Fruit fly (Drosophila melanogaster) whole organism, adult: ENCODE data around the gene Zcchc7.

Source experiments
- CG11617 ChIP-seq: fragments of 200-800 bp; sonication (Bioruptor generic); optimal IDR thresholded peaks from 2 replicates; lab custom pipeline; 2017; ENCODE audit warnings: mild to moderate bottlenecking, missing biosample characterization, missing genetic modification reagents, missing genetic modification characterization
- CG12768 ChIP-seq: fragments of 200-800 bp; sonication (Bioruptor generic); optimal IDR thresholded peaks from 2 replicates; lab custom pipeline; 2017; ENCODE audit warnings: missing biosample characterization, missing genetic modification characterization, mild to moderate bottlenecking, moderate library complexity, missing genetic modification reagents
- CG14711 ChIP-seq: fragments of 200-800 bp; sonication (Bioruptor generic); optimal IDR thresholded peaks from 2 replicates; lab custom pipeline; 2018; ENCODE audit warnings: missing biosample characterization, mild to moderate bottlenecking, missing genetic modification characterization, moderate library complexity
- CG1620 ChIP-seq: fragments of 200-800 bp; sonication (Bioruptor generic); optimal IDR thresholded peaks from 2 replicates; lab custom pipeline; 2016; ENCODE audit warnings: missing biosample characterization, missing genetic modification characterization
- CG33017 ChIP-seq: fragments of 200-800 bp; sonication (Bioruptor generic); optimal IDR thresholded peaks from 2 replicates; lab custom pipeline; 2018; ENCODE audit warnings: missing biosample characterization, mild to moderate bottlenecking, missing genetic modification characterization, moderate library complexity
- CG5204 ChIP-seq: fragments of 200-800 bp; sonication (Bioruptor generic); optimal IDR thresholded peaks from 2 replicates; lab custom pipeline; 2016; ENCODE audit warnings: missing biosample characterization, missing genetic modification characterization
- CG7045 ChIP-seq: fragments of 200-800 bp; sonication (Bioruptor generic); optimal IDR thresholded peaks from 2 replicates; lab custom pipeline; 2017; ENCODE audit warnings: missing biosample characterization, mild to moderate bottlenecking, missing genetic modification characterization
- CG7101 ChIP-seq: fragments of 200-800 bp; sonication (Bioruptor generic); optimal IDR thresholded peaks from 2 replicates; lab custom pipeline; 2018; ENCODE audit warnings: missing biosample characterization, mild to moderate bottlenecking, missing genetic modification characterization, moderate library complexity
- Clk ChIP-seq: fragments of 200-800 bp; sonication (Bioruptor generic); optimal IDR thresholded peaks from 2 replicates; lab custom pipeline; 2017; ENCODE audit warnings: missing biosample characterization, missing genetic modification characterization
- Crg-1 ChIP-seq: fragments of 200-800 bp; sonication (Bioruptor generic); optimal IDR thresholded peaks from 2 replicates; lab custom pipeline; 2016; ENCODE audit warnings: missing biosample characterization, missing genetic modification characterization
- Hr96 ChIP-seq: fragments of 200-800 bp; sonication (Bioruptor generic); optimal IDR thresholded peaks from 2 replicates; lab custom pipeline; 2016; ENCODE audit warnings: missing biosample characterization, missing genetic modification characterization
- Mnt ChIP-seq: fragments of 200-800 bp; sonication (Bioruptor generic); optimal IDR thresholded peaks from 2 replicates; lab custom pipeline; 2016; ENCODE audit warnings: missing biosample characterization, mild to moderate bottlenecking, missing genetic modification characterization
- bab1 ChIP-seq: fragments of 200-800 bp; sonication (Bioruptor generic); optimal IDR thresholded peaks from 3 replicates; lab custom pipeline; 2019; ENCODE audit warnings: missing biosample characterization, mild to moderate bottlenecking, missing genetic modification characterization, moderate library complexity
- cic ChIP-seq: fragments of 200-800 bp; sonication (Bioruptor generic); optimal IDR thresholded peaks from 2 replicates; lab custom pipeline; 2017; ENCODE audit warnings: missing biosample characterization, mild to moderate bottlenecking, missing genetic modification characterization, moderate library complexity
- cnc ChIP-seq, 2 experiments: fragments of >200 bp; optimal IDR thresholded peaks; 2 replicates each; lab custom pipeline; 2017
- kay ChIP-seq: fragments of 200-800 bp; sonication (Bioruptor generic); peaks from one replicate; lab custom pipeline; 2016; ENCODE audit warnings: missing biosample characterization, missing genetic modification characterization, borderline replicate concordance
- ovo ChIP-seq: fragments of 200-800 bp; sonication (Bioruptor generic); optimal IDR thresholded peaks from 2 replicates; lab custom pipeline; 2016; ENCODE audit warnings: missing biosample characterization, missing genetic modification characterization
- pad ChIP-seq: fragments of 200-800 bp; sonication (Bioruptor generic); optimal IDR thresholded peaks from 3 replicates; lab custom pipeline; 2017; ENCODE audit warnings: missing biosample characterization, missing genetic modification characterization, mild to moderate bottlenecking, moderate library complexity, missing genetic modification reagents
- tj ChIP-seq: fragments of 200-800 bp; sonication (Bioruptor generic); optimal IDR thresholded peaks from 3 replicates; lab custom pipeline; 2017; ENCODE audit warnings: missing biosample characterization, mild to moderate bottlenecking, missing genetic modification characterization, moderate library complexity
- toe ChIP-seq: fragments of 200-800 bp; sonication (Bioruptor generic); optimal IDR thresholded peaks from 2 replicates; lab custom pipeline; 2016; ENCODE audit warnings: missing biosample characterization, missing genetic modification characterization

Gene Zcchc7

DNA sequence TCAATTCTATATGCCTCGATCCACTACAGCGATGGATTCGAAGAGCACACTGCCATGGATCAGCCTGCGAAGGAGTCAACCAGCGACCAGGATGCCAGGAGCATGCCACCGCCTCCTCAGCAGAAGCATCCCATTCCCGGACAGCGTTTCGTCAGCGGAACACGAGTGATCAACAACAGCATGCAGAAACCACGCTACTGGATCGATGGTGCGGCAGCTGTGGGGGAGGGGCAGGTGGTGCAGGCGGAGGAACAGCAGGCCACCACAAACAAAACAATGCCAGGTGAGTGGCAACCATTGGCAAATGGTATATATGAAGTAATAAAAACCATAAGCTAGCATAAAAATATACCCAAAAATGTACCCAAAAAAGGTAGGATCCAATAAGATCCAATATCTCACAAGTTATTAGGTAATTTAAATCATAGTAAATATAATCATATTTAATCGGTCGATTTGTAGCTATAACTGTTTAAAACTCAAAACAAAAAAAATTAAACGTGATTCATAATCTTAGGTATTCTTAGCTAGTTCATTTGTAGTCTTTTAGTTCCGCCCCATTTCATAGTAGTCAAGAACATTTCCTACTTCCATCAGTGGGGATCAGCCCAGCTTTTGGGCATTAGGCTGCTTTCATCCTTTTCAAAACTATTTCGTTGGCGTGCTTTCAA is 556 bp downstream of the Zcchc7 start, which contains the start of gene CG32161:
CG32161 (plus strand) TSS at position 621 of the 671 bp plus-strand sequence.
- TF ChIP-seq CG7045 (GFP tag; lab: Kevin White, UChicago) (no peak), CG5204 (GFP tag; lab: Kevin White, UChicago) (no peak), toe (no peak), Hr96 (GFP tag; lab: Kevin White, UChicago) (no peak), CG11617 (GFP tag; lab: Kevin White, UChicago) (no peak), CG7101 (tag; lab: Kevin White, UChicago) (no peak), ovo (GFP tag; lab: Kevin White, UChicago) (no peak), cnc (optimal IDR thresholded peaks at IDR 0.05; lab: Kevin White, UChicago) (no peak), Crg-1 (GFP tag; lab: Kevin White, UChicago) (no peak), CG1620 (GFP tag; lab: Kevin White, UChicago) (no peak), Mnt (no peak), Clk (GFP tag; lab: Kevin White, UChicago) (no peak), CG14711 (no peak), kay (GFP tag; lab: Kevin White, UChicago) (no peak), pad (no peak), cic (GFP tag; lab: Kevin White, UChicago) (no peak), CG12768 (GFP tag; lab: Kevin White, UChicago) (no peak), tj (GFP tag; lab: Kevin White, UChicago) (no peak), bab1 (GFP tag; lab: Kevin White, UChicago) (no peak), CG33017 (tag; lab: Kevin White, UChicago) (no peak)

DNA sequence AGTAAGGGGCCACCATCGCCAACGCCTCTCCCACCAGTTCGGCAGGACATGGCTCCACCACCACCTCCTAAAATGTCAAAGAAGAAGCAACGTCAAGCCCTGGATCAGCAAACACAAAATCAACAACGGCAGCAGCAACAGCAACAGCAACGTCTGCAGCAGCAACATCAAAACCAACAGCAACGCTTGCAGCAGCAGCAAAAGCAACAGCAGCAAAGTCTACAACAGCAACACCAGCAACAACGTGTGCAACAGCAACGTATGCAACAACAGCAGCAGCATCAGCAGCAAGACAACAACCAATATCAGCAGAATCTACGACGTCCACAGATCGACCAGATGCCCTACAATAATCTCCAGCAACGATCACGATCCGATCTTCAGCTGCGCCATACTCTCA is 6.4 kb downstream of the Zcchc7 start:
- TF ChIP-seq bab1 (GFP tag; lab: Kevin White, UChicago) (no peak), tj (GFP tag; lab: Kevin White, UChicago) (no peak), cic (GFP tag; lab: Kevin White, UChicago) (no peak), Mnt (no peak), pad (no peak), CG5204 (GFP tag; lab: Kevin White, UChicago) (no peak), Clk (GFP tag; lab: Kevin White, UChicago) (no peak)

DNA sequence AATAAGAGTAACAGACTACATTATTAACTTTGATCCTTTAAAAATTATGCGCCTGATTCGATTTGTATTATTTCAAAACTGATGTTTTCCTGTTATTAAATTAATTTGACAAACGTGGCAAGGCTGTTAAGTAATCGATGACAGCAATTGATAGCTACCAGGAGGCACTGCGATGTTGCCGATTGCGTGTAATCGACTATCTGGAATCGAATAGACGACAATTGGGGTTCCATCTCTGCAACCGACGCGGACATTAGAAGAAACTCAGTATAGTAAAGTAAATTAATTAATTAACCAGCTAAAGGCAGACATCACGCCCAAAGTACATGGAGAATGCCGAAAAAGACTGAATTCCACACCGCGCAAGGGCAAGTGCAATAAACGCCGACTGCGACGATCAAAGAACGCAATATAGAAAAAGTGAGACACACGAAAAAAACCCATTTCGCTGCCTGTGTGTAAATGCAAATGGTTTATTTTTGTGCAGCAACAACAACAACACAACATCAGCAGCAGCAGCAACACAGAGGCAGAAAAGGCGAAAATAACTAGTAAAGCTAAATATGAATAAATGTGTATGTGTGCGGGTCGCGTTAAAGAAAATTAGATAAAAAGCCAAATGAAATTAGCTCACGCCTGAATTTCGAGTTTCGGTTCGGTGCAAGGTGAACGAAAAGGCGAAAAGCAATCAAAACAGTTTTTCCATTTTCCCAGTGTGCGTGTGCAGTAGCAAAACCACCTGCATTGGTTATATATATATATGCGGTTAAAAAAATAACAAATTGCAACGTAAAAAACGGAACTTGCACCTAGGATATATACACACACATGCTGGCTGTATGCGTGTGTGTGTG is 8.6 kb downstream of the Zcchc7 start, which contains the start of gene sina:
sina (plus strand) TSS at position 219 of the 854 bp plus-strand sequence.
- TF ChIP-seq CG1620 (GFP tag; lab: Kevin White, UChicago), result peak; percentile 28
- TF ChIP-seq CG5204 (GFP tag; lab: Kevin White, UChicago), result no peak
- peak; percentile 14 for TF ChIP-seq tj (GFP tag; lab: Kevin White, UChicago)
- peak; percentile 18 for TF ChIP-seq ovo (GFP tag; lab: Kevin White, UChicago)
- no peak for TF ChIP-seq CG7045 (GFP tag; lab: Kevin White, UChicago)
- no peak for TF ChIP-seq cnc (optimal IDR thresholded peaks at IDR 0.05; lab: Kevin White, UChicago)
- peak; percentile 25 for TF ChIP-seq CG7101 (tag; lab: Kevin White, UChicago)
- TF ChIP-seq CG33017 (tag; lab: Kevin White, UChicago), result peak; percentile 33
- peak; percentile 50 for TF ChIP-seq bab1 (GFP tag; lab: Kevin White, UChicago)
- TF ChIP-seq Clk (GFP tag; lab: Kevin White, UChicago), result no peak
- peak; percentile 8 for TF ChIP-seq CG14711
- TF ChIP-seq CG12768 (GFP tag; lab: Kevin White, UChicago), result no peak
- no peak for TF ChIP-seq pad
- TF ChIP-seq kay (GFP tag; lab: Kevin White, UChicago), result no peak
- no peak for TF ChIP-seq Mnt
- TF ChIP-seq CG11617 (GFP tag; lab: Kevin White, UChicago), result no peak
- no peak for TF ChIP-seq Hr96 (GFP tag; lab: Kevin White, UChicago)
- TF ChIP-seq Crg-1 (GFP tag; lab: Kevin White, UChicago), result peak; percentile 1
- TF ChIP-seq toe, result no peak
- TF ChIP-seq cic (GFP tag; lab: Kevin White, UChicago), result peak; percentile 41

DNA sequence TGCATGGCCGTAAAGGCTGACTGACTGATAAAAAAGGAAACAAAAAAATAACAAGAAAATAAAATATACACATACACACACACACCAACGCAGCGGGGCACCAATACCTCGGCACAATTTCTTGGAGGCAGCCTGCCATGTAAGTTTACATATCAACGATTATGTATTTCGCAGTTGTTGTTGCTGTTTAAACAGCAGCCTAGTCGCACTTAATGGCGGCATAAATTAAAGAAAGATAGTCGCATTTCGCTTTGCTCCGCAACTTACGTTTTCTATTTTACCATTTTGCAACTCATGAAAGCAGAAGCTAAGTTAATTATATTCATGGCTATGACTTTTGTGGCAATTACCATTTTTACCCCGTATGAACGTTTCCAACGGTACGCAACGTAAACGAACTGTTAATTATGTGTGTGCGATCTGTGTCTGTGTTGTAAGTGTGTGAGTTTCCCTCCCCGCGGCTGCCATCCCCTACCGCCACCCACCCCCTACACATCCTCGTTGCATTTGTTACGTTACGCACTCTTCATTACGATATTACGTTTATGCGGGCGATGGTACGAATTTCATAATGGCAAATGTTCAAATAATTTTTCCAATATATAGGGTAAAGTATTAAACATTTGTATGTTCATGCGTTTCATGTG is 9.3 kb downstream of the Zcchc7 start:
- TF ChIP-seq CG7045 (GFP tag; lab: Kevin White, UChicago), result no peak
- TF ChIP-seq tj (GFP tag; lab: Kevin White, UChicago), result no peak
- TF ChIP-seq CG11617 (GFP tag; lab: Kevin White, UChicago), result no peak
- TF ChIP-seq CG12768 (GFP tag; lab: Kevin White, UChicago), result peak; percentile 1
- peak; percentile 90 for TF ChIP-seq pad

DNA sequence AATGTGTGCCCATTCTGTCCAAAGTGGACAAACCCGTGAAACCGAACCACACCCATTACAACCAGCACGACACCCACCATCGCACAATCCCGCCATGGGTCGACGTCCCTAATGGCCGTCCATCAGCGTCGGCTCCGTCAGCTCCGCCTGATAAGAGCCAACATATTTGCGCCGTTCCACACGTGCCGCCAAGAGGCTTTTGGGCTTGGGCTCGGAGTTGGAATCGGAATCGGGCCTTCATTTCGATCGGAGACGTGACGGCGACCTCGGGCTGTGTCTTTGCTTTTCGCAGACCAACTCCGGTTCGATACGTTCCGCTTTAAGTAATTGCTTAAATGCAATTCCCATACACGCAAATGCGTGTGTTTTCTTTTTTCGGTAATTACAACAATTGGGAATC is 10.1 kb downstream of the Zcchc7 start:
- TF ChIP-seq Crg-1 (GFP tag; lab: Kevin White, UChicago) (no peak), Hr96 (GFP tag; lab: Kevin White, UChicago) (no peak), CG1620 (GFP tag; lab: Kevin White, UChicago) (no peak), CG7045 (GFP tag; lab: Kevin White, UChicago) (no peak), CG5204 (GFP tag; lab: Kevin White, UChicago) (no peak), cic (GFP tag; lab: Kevin White, UChicago) (no peak), tj (GFP tag; lab: Kevin White, UChicago) (no peak), kay (GFP tag; lab: Kevin White, UChicago) (no peak), CG11617 (GFP tag; lab: Kevin White, UChicago) (no peak), CG33017 (tag; lab: Kevin White, UChicago) (no peak), CG12768 (GFP tag; lab: Kevin White, UChicago) (no peak), CG7101 (tag; lab: Kevin White, UChicago) (no peak), toe (no peak), bab1 (GFP tag; lab: Kevin White, UChicago) (no peak), CG14711 (no peak), Mnt (no peak)
